Worm (Caenorhabditis elegans): ENCODE measurements around the gene Y76A2B.4.

The Y76A2B.4 gene

DNA sequence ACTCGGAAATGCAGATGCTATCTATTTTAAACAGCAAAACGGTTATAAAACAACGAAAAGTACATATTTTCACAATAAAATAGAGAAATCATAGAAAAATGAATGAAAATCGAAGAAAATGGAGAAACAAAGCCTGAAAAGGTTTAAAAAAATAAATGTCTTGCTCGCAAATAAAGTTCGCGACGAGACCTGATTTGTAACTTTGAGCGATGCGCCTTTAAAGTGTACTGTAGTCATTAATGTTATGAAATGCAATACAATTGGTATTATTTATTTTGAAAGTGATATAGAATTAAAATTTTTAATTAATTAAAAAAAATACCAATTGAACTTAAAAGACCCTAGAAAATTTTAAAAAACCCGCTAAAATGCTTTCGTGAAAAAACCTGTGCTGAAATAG lies 14.7 kb upstream of the Y76A2B.4 start:
- no peak for TF ChIP-seq ets-4 (tag; optimal IDR thresholded peaks at IDR 0.05)
- TF ChIP-seq unc-55 (GFP tag; optimal IDR thresholded peaks at IDR 0.05), result no peak
- no peak for TF ChIP-seq fax-1 (tag; optimal IDR thresholded peaks at IDR 0.05)

DNA sequence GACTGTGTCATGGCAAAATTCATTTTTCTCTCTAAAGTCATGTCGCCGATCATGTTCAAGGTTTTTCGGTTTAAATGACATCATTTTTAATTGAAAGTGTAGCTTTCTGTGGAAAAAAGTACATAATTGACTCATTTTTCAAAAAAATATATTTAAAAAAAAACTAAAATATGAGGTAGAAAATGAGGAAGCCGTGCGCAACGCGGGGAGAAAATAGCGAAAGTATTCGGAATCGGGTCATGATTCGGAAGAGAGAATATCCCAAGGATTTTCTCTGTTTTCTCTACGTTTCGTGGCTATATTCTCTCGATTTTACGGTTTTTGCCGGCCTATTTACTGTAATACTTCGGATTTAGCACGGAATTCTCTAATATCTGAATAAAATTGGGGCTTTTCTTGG lies 14.1 kb upstream of the Y76A2B.4 start:
- TF ChIP-seq fkh-6 (tag; optimal IDR thresholded peaks at IDR 0.05) (no peak), nfya-1 (tag; optimal IDR thresholded peaks at IDR 0.05) (no peak), nhr-11 (tag; optimal IDR thresholded peaks at IDR 0.05) (no peak), pha-4 (tag; optimal IDR thresholded peaks at IDR 0.05) (no peak), gmeb-2 (tag; optimal IDR thresholded peaks at IDR 0.05) (no peak), T23F11.4 (GFP tag; optimal IDR thresholded peaks at IDR 0.05) (no peak), ttx-3 (tag; optimal IDR thresholded peaks at IDR 0.05) (no peak)

DNA sequence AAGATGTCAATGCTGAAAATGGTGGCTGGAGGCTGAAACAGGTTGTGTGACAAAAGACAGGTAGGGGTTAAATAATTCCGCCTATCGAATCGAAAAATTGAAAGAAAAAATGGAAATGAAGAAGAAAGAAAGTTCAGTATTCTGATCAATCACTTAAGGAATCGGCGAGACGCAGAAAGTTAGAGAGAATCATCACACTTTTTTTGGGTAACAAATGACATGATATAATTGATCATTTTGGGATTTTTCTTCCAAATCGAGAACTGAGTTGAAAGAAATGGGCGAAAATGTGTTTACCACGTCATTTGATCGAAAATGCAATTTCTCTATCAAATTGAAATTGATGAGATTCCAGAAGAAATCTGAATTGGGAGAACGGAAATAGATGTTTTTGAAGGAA lies 9.5 kb upstream of the Y76A2B.4 start:
- TF ChIP-seq nhr-232 (tag; optimal IDR thresholded peaks at IDR 0.05) (no peak), ceh-31 (tag; optimal IDR thresholded peaks at IDR 0.05) (no peak), nfya-1 (tag; optimal IDR thresholded peaks at IDR 0.05) (no peak)

DNA sequence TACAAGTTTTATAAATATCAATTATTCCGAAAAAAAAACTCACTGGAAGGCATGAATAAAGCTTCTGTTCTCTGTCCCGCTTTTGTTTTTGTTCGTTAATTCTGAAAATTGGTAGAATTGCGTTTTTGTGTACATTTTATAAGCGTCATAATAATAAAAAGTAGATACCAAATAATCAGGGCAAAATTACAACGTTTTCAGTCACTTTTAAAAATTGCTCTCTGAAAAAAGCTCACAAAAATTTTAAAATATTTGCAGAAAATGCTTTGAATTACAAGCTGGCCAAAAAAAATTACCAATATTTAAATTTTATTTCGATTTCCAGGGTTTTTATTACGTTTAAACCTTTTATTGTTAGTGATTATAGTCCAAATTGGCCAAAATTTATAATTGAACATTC lies 8.7 kb upstream of the Y76A2B.4 start, which contains the start of gene scav-2:
TSS of gene scav-2 (minus strand) at position 101 of the 400 bp plus-strand sequence.
- TF ChIP-seq che-1 (tag; optimal IDR thresholded peaks at IDR 0.05) (no peak), ceh-18 (tag; optimal IDR thresholded peaks at IDR 0.05) (no peak), nhr-11 (tag; optimal IDR thresholded peaks at IDR 0.05) (no peak), nfya-1 (tag; optimal IDR thresholded peaks at IDR 0.05) (no peak), unc-55 (GFP tag; optimal IDR thresholded peaks at IDR 0.05) (no peak)

DNA sequence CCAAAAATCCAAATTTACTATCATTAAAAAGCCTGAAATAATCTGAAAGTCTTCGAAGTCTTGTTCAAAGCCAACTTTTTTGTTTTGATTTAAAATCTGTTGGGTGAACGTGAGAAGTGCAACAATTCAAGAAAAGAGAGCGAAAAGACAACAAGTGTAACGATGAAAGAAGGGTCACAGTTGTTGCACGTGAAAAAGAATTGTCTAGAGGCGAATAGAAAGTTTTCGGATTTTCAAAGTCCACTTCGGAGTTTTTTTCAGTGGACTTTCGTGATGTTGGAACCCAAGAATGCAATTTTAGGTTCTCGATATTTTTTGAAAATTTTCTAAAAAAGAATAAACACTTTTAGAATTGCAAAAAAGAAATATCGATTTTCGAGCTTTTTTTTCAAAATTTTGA lies 3.4 kb upstream of the Y76A2B.4 start:
- TF ChIP-seq ceh-31 (tag; optimal IDR thresholded peaks at IDR 0.05), result no peak
- no peak for TF ChIP-seq ceh-6 (GFP tag; optimal IDR thresholded peaks at IDR 0.05)
- no peak for TF ChIP-seq K09A11.1 (tag; optimal IDR thresholded peaks at IDR 0.05; ENCODE audit: insufficient read depth)
- TF ChIP-seq fkh-10 (GFP tag; optimal IDR thresholded peaks at IDR 0.05), result no peak
- TF ChIP-seq ceh-14 (tag; optimal IDR thresholded peaks at IDR 0.05), result no peak
- TF ChIP-seq ceh-2 (tag; optimal IDR thresholded peaks at IDR 0.05), result no peak

DNA sequence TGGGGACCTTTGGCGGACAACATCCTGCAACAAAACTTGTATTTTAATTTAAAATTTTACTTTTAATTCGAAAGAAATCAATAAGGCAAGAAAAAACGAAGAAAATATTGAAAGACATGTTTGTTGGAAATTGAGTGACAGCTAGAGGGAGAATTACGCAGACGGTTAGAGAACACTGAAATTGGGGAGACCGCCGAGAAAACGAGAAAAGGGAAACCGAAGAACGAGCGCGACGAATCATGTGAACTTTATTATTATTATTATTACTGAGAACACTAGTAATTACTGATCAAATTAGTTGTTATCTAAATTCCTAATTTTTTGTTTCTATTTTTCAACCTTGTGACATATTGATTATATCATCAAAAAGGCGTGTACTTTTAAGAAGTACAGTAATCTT lies 2.4 kb upstream of the Y76A2B.4 start, which contains the start of gene mmad-1:
TSS of gene mmad-1 (minus strand) at position 24 of the 400 bp plus-strand sequence.
- TF ChIP-seq madf-2 (tag; optimal IDR thresholded peaks at IDR 0.05) (no peak), unc-42 (tag; optimal IDR thresholded peaks at IDR 0.05) (peak; percentile 18), ceh-9 (tag; optimal IDR thresholded peaks at IDR 0.05) (no peak), pqm-1 (tag; optimal IDR thresholded peaks at IDR 0.05) (no peak), hlh-30 (tag; optimal IDR thresholded peaks at IDR 0.05; ENCODE audit: insufficient read depth) (peak; percentile 42), npax-4 (tag; optimal IDR thresholded peaks at IDR 0.05) (no peak), che-1 (tag; optimal IDR thresholded peaks at IDR 0.05) (no peak), ceh-2 (tag; optimal IDR thresholded peaks at IDR 0.05) (no peak), elt-2 (tag; optimal IDR thresholded peaks at IDR 0.05) (no peak), ama-1 (optimal IDR thresholded peaks at IDR 0.05) (no peak), syd-9 (tag; optimal IDR thresholded peaks at IDR 0.05) (no peak), hlh-6 (tag; optimal IDR thresholded peaks at IDR 0.05) (no peak), unc-55 (GFP tag; optimal IDR thresholded peaks at IDR 0.05) (peak; percentile 99), ahr-1 (tag; optimal IDR thresholded peaks at IDR 0.05) (no peak), hlh-8 (tag; optimal IDR thresholded peaks at IDR 0.05) (no peak), nfya-1 (tag; optimal IDR thresholded peaks at IDR 0.05) (peak; percentile 8), ceh-34 (tag; optimal IDR thresholded peaks at IDR 0.05) (no peak)
